Worm (Caenorhabditis elegans): Measurements from ENCODE around the gene grl-30.

DNA sequence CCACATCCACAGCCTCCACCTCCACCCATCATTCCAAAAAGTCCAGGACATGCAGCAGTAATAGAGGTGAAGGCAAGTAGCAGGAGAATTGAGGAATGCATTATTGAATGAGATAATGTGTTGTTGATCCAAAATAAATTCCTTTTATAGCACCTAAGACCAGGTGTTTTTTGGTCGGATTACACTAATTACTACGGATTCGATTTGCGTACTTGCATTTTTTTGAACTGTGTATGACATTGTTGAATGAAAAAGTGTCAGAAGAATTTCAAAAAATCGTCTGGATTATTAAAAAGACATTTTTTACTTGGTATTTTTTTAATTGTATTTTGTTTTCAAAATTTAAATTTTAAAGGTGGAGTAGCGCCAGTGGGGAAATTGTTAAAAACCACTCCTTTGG lies 4.3 kb upstream of the grl-30 start, which contains the start of gene grl-28:
- no peak for TF ChIP-seq tra-4 (tag; optimal IDR thresholded peaks at IDR 0.05)
- TF ChIP-seq ceh-13 (GFP tag; optimal IDR thresholded peaks at IDR 0.05) = no peak
- TF ChIP-seq flt-1 (GFP tag; IDR thresholded peaks at IDR 0.05) = no peak
- TF ChIP-seq ets-7 (tag; optimal IDR thresholded peaks at IDR 0.05) = no peak
- no peak for TF ChIP-seq tbx-11 (GFP tag; IDR thresholded peaks at IDR 0.05)
- TF ChIP-seq ama-1 (optimal IDR thresholded peaks at IDR 0.05) = no peak
- TF ChIP-seq tbx-37 (GFP tag; conservative IDR thresholded peaks at IDR 0.05) = no peak
- no peak for TF ChIP-seq hmg-4 (GFP tag; optimal IDR thresholded peaks at IDR 0.05)
- no peak for TF ChIP-seq pes-1 (GFP tag; IDR thresholded peaks at IDR 0.05)
- no peak for TF ChIP-seq aly-1 (tag; optimal IDR thresholded peaks at IDR 0.05)
- no peak for TF ChIP-seq scrt-1 (GFP tag; IDR thresholded peaks at IDR 0.05)
- no peak for TF ChIP-seq hmbx-1 (tag; optimal IDR thresholded peaks at IDR 0.05)
- no peak for TF ChIP-seq sea-1 (GFP tag; conservative IDR thresholded peaks at IDR 0.05)
